Fruit fly (Drosophila melanogaster): ENCODE measurements around the gene CG9287.

CG9287 gene

DNA sequence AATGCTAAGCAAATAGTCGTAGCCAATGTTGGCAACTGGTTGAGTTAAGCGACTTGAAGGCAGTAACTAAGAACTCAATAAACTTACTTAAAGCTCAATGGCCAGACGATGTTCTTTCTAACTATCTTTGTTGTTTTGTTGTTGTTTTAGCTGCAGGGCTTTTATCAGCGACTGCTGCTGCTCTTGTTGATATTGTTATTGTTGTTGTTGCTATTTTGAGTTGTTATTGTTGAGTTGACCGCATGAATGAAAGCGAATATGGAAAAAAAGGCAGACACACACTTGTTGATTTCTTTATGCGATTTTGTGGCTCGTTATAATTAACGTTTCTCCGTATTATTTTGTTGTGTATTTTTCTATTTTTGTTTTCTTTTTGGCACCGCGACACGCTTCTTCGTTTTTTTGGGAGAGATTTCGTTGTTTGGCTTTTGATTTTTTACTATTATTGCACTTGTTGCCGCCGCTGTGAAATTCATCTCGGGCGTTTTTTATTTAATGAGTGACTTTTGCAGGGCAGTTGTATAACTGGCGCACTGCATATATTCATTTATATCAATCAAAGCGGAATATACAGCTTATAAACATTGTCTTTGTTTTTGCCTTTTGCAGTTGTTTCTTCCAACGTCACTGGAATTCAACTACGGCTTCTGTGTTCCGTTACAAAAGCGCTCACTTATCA is 28.9 kb upstream of the CG9287 start:
- 0 out of 2 replicates have a peak, but pooled peaks have one; percentile 22 for TF ChIP-seq tna (GFP tag; IDR thresholded peaks at IDR 0.05; ENCODE audit: partially characterized antibody)
- TF ChIP-seq CG18476 (GFP tag; optimal IDR thresholded peaks at IDR 0.05), result no peak
- TF ChIP-seq Ada2b (GFP tag; IDR thresholded peaks at IDR 0.05), result no peak
- TF ChIP-seq CG4360 (GFP tag; IDR thresholded peaks at IDR 0.05), result 0 out of 2 replicates have a peak, but pooled peaks have one; percentile 23
- peak; percentile 64 for TF ChIP-seq sens (GFP tag)
- no peak for TF ChIP-seq Sry-δ (GFP tag; optimal IDR thresholded peaks at IDR 0.05)
- peak; percentile 21 for TF ChIP-seq kah (GFP tag; optimal IDR thresholded peaks at IDR 0.05)
- peak; percentile 21 for TF ChIP-seq B-H2 (GFP tag; optimal IDR thresholded peaks at IDR 0.05)
- peak in 1 of 2 experiments; percentile 70 for TF ChIP-seq eve (GFP tag; optimal IDR thresholded peaks at IDR 0.05)
- TF ChIP-seq CG8281 (tag; optimal IDR thresholded peaks at IDR 0.05), result peak; percentile 84
- TF ChIP-seq dpn (GFP tag; optimal IDR thresholded peaks at IDR 0.05), result no peak
- TF ChIP-seq lbe (GFP tag; optimal IDR thresholded peaks at IDR 0.05), result peak; percentile 21
- TF ChIP-seq z (GFP tag; IDR thresholded peaks at IDR 0.05), result peak; percentile 54; the same call in 2 of the 3 replicates
- TF ChIP-seq Jarid2 (GFP tag; optimal IDR thresholded peaks at IDR 0.05), result peak; percentile 9
- no peak for TF ChIP-seq Atf6 (GFP tag; IDR thresholded peaks at IDR 0.05)
- TF ChIP-seq chinmo (GFP tag; IDR thresholded peaks at IDR 0.05; ENCODE audit: partially characterized antibody), result peak; percentile 60; the same call in 1 of the 4 replicates
- TF ChIP-seq stc (GFP tag; IDR thresholded peaks at IDR 0.05), result no peak
- TF ChIP-seq Blimp-1 (GFP tag; optimal IDR thresholded peaks at IDR 0.05), result peak; percentile 9
- no peak for TF ChIP-seq hkb (optimal IDR thresholded peaks at IDR 0.05)
- 0 out of 2 replicates have a peak, but pooled peaks have one; percentile 21 for TF ChIP-seq hkb (GFP tag; IDR thresholded peaks at IDR 0.05)

DNA sequence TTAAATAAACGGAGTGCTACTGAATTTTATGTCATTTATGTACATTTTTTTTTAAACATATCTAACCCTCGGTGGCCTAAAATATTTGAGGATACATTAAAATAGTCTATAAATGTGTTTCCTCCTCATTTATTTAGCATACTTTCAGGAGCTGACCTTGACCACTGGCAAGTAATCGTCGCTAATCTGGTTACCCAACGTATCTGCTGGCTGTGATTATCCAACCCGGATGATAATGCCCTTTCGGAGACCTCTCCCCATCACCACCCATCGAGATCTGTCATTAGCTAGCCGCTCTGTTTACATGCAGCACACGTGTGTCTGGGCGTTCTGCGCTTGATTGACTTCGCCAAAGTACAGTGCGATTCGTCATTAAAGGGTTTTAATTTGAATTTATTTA is 27.9 kb upstream of the CG9287 start:
- TF ChIP-seq ftz-f1 (GFP tag; optimal IDR thresholded peaks at IDR 0.05) (peak; percentile 38), Pdp1 (GFP tag; optimal IDR thresholded peaks at IDR 0.05) (peak in 1 of 2 experiments; percentile 84), slbo (GFP tag; IDR thresholded peaks at IDR 0.05) (0 out of 2 replicates have a peak, but pooled peaks have one; percentile 5), Med (GFP tag) (peak; percentile 49), sens (GFP tag) (peak; percentile 27), CG16813 (GFP tag; IDR thresholded peaks at IDR 0.05; ENCODE audit: partially characterized antibody) (no peak)

DNA sequence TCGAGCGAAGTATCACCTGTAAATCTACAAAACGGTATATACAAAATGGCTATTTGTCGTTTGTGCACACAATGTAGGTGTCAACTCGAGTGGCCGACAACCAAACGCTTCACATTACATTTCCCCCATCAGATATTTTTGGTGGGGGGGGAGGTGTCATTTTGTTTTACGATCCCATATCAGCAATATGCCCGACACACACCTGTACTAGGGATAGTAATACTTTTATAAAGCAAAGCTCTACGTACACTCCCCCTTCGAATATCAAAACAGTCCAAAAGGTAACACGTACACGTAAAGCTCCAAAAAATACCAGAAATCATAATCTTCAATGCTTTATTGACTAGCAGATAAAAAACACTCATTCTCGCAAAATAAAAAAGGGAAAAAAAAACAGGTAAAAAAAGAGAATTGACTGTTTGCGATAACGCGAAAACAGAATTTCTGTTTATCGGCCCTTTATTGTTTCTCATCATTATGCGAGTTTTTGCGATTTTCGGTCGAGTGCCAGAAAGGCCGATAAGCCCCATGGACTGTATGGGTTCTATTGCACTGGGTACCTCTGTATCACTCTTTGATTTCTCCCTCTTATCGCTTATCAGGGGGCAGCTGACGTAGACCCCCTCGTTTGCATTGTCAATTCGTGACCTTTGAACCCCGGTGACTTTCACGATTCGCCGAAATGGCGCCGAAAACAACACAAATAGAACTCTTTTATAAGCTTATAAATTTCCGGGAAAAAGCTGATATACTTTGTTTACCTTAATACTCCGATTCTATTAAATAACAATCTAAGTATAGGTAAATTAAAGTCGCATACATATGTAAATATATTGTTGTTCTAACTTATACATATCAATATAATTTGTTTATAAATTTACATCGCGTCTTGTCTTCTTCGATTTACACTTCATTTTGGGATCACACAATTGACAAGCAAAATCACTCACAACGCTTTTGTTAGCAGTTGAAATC is 25.3 kb upstream of the CG9287 start, which contains the start of gene CatB:
CatB (plus strand) TSS at position 925 of the 975 bp plus-strand sequence.
- TF ChIP-seq pan (optimal IDR thresholded peaks at IDR 0.05), result no peak
- no peak for TF ChIP-seq pan (GFP tag; optimal IDR thresholded peaks at IDR 0.05 in 1 of 2, IDR thresholded peaks at IDR 0.05 in 1 of 2)
- peak; percentile 79 for TF ChIP-seq CG34376 (GFP tag; optimal IDR thresholded peaks at IDR 0.05)
- peak; percentile 84 for TF ChIP-seq grn (GFP tag; optimal IDR thresholded peaks at IDR 0.05)
- TF ChIP-seq chinmo (GFP tag; IDR thresholded peaks at IDR 0.05; ENCODE audit: partially characterized antibody), result 0 out of 4 replicates have a peak, but pooled peaks have one; percentile 15
- TF ChIP-seq salm (tag; optimal IDR thresholded peaks at IDR 0.05), result no peak
- TF ChIP-seq mirr (GFP tag; optimal IDR thresholded peaks at IDR 0.05), result peak; percentile 95
- TF ChIP-seq CG8290 (GFP tag; optimal IDR thresholded peaks at IDR 0.05), result no peak
- peak in 1 of 2 experiments; percentile 26 for TF ChIP-seq CG8290 (tag; optimal IDR thresholded peaks at IDR 0.05)
- TF ChIP-seq CG12769 (tag; optimal IDR thresholded peaks at IDR 0.05), result peak; percentile 15
- TF ChIP-seq CG10267 (tag; optimal IDR thresholded peaks at IDR 0.05), result no peak
- no peak for TF ChIP-seq klu (GFP tag; IDR thresholded peaks at IDR 0.05)
- peak; percentile 23 for TF ChIP-seq lab (GFP tag; optimal IDR thresholded peaks at IDR 0.05)
- no peak for TF ChIP-seq CG32772 (GFP tag; IDR thresholded peaks at IDR 0.05)
- TF ChIP-seq Med (GFP tag), result peak; percentile 56
- no peak for TF ChIP-seq Bgb (GFP tag; IDR thresholded peaks at IDR 0.05; ENCODE audit: partially characterized antibody)
- TF ChIP-seq pfk (GFP tag; optimal IDR thresholded peaks at IDR 0.05), result no peak
- TF ChIP-seq repo (GFP tag; optimal IDR thresholded peaks at IDR 0.05), result no peak
- TF ChIP-seq yki (optimal IDR thresholded peaks at IDR 0.05), result no peak
- peak; percentile 30 for TF ChIP-seq lbe (GFP tag; optimal IDR thresholded peaks at IDR 0.05)
- no peak for TF ChIP-seq CG6683 (GFP tag; optimal IDR thresholded peaks at IDR 0.05)
- no peak for TF ChIP-seq HmgD (GFP tag; optimal IDR thresholded peaks at IDR 0.05)
- TF ChIP-seq Eip74EF (GFP tag; optimal IDR thresholded peaks at IDR 0.05), result no peak

Measured in whole organism, embryonic.